Fruit fly (Drosophila melanogaster): Measurements from ENCODE around the gene CG6511.

CG6511 gene

dm6 chr3L:8699612-8700011, 21.5 kb upstream of the CG6511 start (continued):
- TF ChIP-seq dsx (GFP tag; optimal IDR thresholded peaks at IDR 0.05; ENCODE audit: poor library complexity, severe bottlenecking) = no peak
- no peak for TF ChIP-seq Blimp-1 (GFP tag; optimal IDR thresholded peaks at IDR 0.05)
- no peak for TF ChIP-seq CG10631 (GFP tag; optimal IDR thresholded peaks at IDR 0.05)
- no peak for TF ChIP-seq CG7368 (GFP tag; optimal IDR thresholded peaks at IDR 0.05)
- TF ChIP-seq Ets96B (tag; optimal IDR thresholded peaks at IDR 0.05) = no peak
- no peak for TF ChIP-seq CG11762 (GFP tag; optimal IDR thresholded peaks at IDR 0.05; ENCODE audit: insufficient read depth)
- no peak for TF ChIP-seq Ets21C (GFP tag; optimal IDR thresholded peaks at IDR 0.05)
- TF ChIP-seq Hr39 (GFP tag; optimal IDR thresholded peaks at IDR 0.05) = no peak
- TF ChIP-seq acj6 (GFP tag; optimal IDR thresholded peaks at IDR 0.05) = no peak
- TF ChIP-seq CG8632 (GFP tag; optimal IDR thresholded peaks at IDR 0.05) = no peak
- TF ChIP-seq Gug (GFP tag; IDR thresholded peaks at IDR 0.05) = peak; percentile 41; the same call in 1 of the 2 replicates
- peak; percentile 58; the same call in 1 of the 3 replicates for TF ChIP-seq CG6163 (GFP tag; IDR thresholded peaks at IDR 0.05)
- TF ChIP-seq pdm3 (GFP tag; optimal IDR thresholded peaks at IDR 0.05) = no peak
- peak; percentile 13 for TF ChIP-seq CG34406 (GFP tag; optimal IDR thresholded peaks at IDR 0.05)
- TF ChIP-seq CG8319 (GFP tag; optimal IDR thresholded peaks at IDR 0.05) = no peak
- no peak for TF ChIP-seq CG6854 (GFP tag; optimal IDR thresholded peaks at IDR 0.05)
- no peak for TF ChIP-seq CG8119 (GFP tag; IDR thresholded peaks at IDR 0.05)
- no peak for TF ChIP-seq CG1621 (tag; optimal IDR thresholded peaks at IDR 0.05)
- TF ChIP-seq CG31627 (GFP tag; optimal IDR thresholded peaks at IDR 0.05) = no peak
- TF ChIP-seq topi (GFP tag; optimal IDR thresholded peaks at IDR 0.05) = no peak
- peak; percentile 92 for TF ChIP-seq svp (GFP tag)
- no peak for TF ChIP-seq CG11294 (GFP tag; IDR thresholded peaks at IDR 0.05)
- TF ChIP-seq Sox15 (GFP tag; optimal IDR thresholded peaks at IDR 0.05) = no peak
- TF ChIP-seq CG6792 (GFP tag; optimal IDR thresholded peaks at IDR 0.05) = no peak
- peak; percentile 54 for TF ChIP-seq vri (GFP tag; optimal IDR thresholded peaks at IDR 0.05)
- TF ChIP-seq achi (GFP tag; optimal IDR thresholded peaks at IDR 0.05) = no peak

- TF ChIP-seq svp (GFP tag) = peak; percentile 95
- peak; percentile 92 for TF ChIP-seq fkh (GFP tag; optimal IDR thresholded peaks at IDR 0.05)
- no peak for TF ChIP-seq Sox102F (GFP tag; optimal IDR thresholded peaks at IDR 0.05)
- TF ChIP-seq CG8319 (GFP tag; optimal IDR thresholded peaks at IDR 0.05) = no peak
- TF ChIP-seq CG6808 (GFP tag; optimal IDR thresholded peaks at IDR 0.05) = no peak
- TF ChIP-seq CG6276 (GFP tag; optimal IDR thresholded peaks at IDR 0.05) = no peak
- TF ChIP-seq Smox (GFP tag; optimal IDR thresholded peaks at IDR 0.05) = no peak
- TF ChIP-seq CG3919 (GFP tag; optimal IDR thresholded peaks at IDR 0.05) = no peak
- TF ChIP-seq Met (GFP tag; optimal IDR thresholded peaks at IDR 0.05) = no peak
- TF ChIP-seq Hr38 (GFP tag; optimal IDR thresholded peaks at IDR 0.05) = no peak
- TF ChIP-seq achi (GFP tag; optimal IDR thresholded peaks at IDR 0.05) = no peak
- no peak for TF ChIP-seq CG6854 (GFP tag; optimal IDR thresholded peaks at IDR 0.05)
Observed at dm6 chr3L:8700054-8700642, 21.0 kb upstream of the CG6511 start.

dm6 chr3L:8700643-8701208, 20.4 kb upstream of the CG6511 start:
- peak; percentile 60 for TF ChIP-seq fkh (GFP tag; optimal IDR thresholded peaks at IDR 0.05)
- peak; percentile 54 for TF ChIP-seq spab (GFP tag; optimal IDR thresholded peaks at IDR 0.05)
- TF ChIP-seq achi (GFP tag; optimal IDR thresholded peaks at IDR 0.05) = peak; percentile 73
- peak; percentile 67 for TF ChIP-seq CG1621 (tag; optimal IDR thresholded peaks at IDR 0.05)
- TF ChIP-seq CG6276 (GFP tag; optimal IDR thresholded peaks at IDR 0.05) = peak; percentile 60
- peak; percentile 79 for TF ChIP-seq Sox14 (GFP tag; optimal IDR thresholded peaks at IDR 0.05)
- TF ChIP-seq CG8632 (GFP tag; optimal IDR thresholded peaks at IDR 0.05) = peak; percentile 58
- peak; percentile 77 for TF ChIP-seq Hr4 (GFP tag; optimal IDR thresholded peaks at IDR 0.05)
- no peak for TF ChIP-seq svp (GFP tag)
- TF ChIP-seq lz (GFP tag; optimal IDR thresholded peaks at IDR 0.05) = peak; percentile 41
- TF ChIP-seq CG11762 (GFP tag; optimal IDR thresholded peaks at IDR 0.05; ENCODE audit: insufficient read depth) = peak; percentile 42
- TF ChIP-seq CG7368 (GFP tag; optimal IDR thresholded peaks at IDR 0.05) = peak; percentile 17
- TF ChIP-seq Eip78C (GFP tag) = peak; percentile 94
- TF ChIP-seq ss (GFP tag; optimal IDR thresholded peaks at IDR 0.05) = peak in 1 of 2 experiments; percentile 20
- TF ChIP-seq CG9139 (GFP tag; optimal IDR thresholded peaks at IDR 0.05) = no peak
- peak; percentile 55 for TF ChIP-seq esn (GFP tag; optimal IDR thresholded peaks at IDR 0.05)
- peak; percentile 39 for TF ChIP-seq vri (GFP tag; optimal IDR thresholded peaks at IDR 0.05)
- peak; percentile 64 for TF ChIP-seq Hr39 (GFP tag; optimal IDR thresholded peaks at IDR 0.05)
- TF ChIP-seq Smox (GFP tag; optimal IDR thresholded peaks at IDR 0.05) = peak; percentile 53
- peak; percentile 68 for TF ChIP-seq CG10631 (GFP tag; optimal IDR thresholded peaks at IDR 0.05)
- peak; percentile 68 for TF ChIP-seq net (GFP tag; optimal IDR thresholded peaks at IDR 0.05)
- TF ChIP-seq topi (GFP tag; optimal IDR thresholded peaks at IDR 0.05) = peak; percentile 52
- TF ChIP-seq Gug (GFP tag; IDR thresholded peaks at IDR 0.05) = peak; percentile 65
- TF ChIP-seq CG10669 (GFP tag; optimal IDR thresholded peaks at IDR 0.05) = peak; percentile 73
- TF ChIP-seq Hr38 (GFP tag; optimal IDR thresholded peaks at IDR 0.05) = no peak
- TF ChIP-seq CG4318 (GFP tag; optimal IDR thresholded peaks at IDR 0.05) = peak; percentile 48
- TF ChIP-seq Met (GFP tag; optimal IDR thresholded peaks at IDR 0.05) = peak; percentile 49
- TF ChIP-seq Sox15 (GFP tag; optimal IDR thresholded peaks at IDR 0.05) = peak; percentile 52
